Worm (Caenorhabditis elegans) whole organism, L1 larva: Measurements from ENCODE around the gene pqn-39.

Source experiments
- alr-1 ChIP-seq: fragments of 200-800 bp; sonication (Bioruptor generic); optimal IDR thresholded peaks from 2 replicates; lab custom pipeline; 2018; ENCODE audit warnings: borderline replicate concordance, mild to moderate bottlenecking, missing genetic modification characterization, missing compliant biosample characterization
- ama-1 ChIP-seq: fragments of 150-350 bp; optimal IDR thresholded peaks from 2 replicates; lab custom pipeline; 2014
- lin-35 ChIP-seq, 2 experiments: fragments of 150-350 bp; optimal IDR thresholded peaks; 2 replicates each; lab custom pipeline; 2014; ENCODE audit warnings: missing biosample characterization in 2 of 2, missing genetic modification characterization in 2 of 2, missing genetic modification reagents in 2 of 2
- mef-2 ChIP-seq: fragments of 150-350 bp; optimal IDR thresholded peaks from 2 replicates; lab custom pipeline; 2014; ENCODE audit warnings: missing biosample characterization, missing genetic modification characterization
- nhr-237 ChIP-seq: fragments of 150-350 bp; optimal IDR thresholded peaks from 2 replicates; lab custom pipeline; 2014; ENCODE audit warnings: missing biosample characterization, missing genetic modification characterization
- pqm-1 ChIP-seq: sonication (generic microtip); optimal IDR thresholded peaks from 3 replicates; lab custom pipeline; 2017; ENCODE audit warnings: missing biosample characterization, missing genetic modification characterization
- unc-86 ChIP-seq: sonication (generic microtip); optimal IDR thresholded peaks from 2 replicates; lab custom pipeline; 2016; ENCODE audit warnings: missing genetic modification characterization, missing compliant biosample characterization
- zag-1 ChIP-seq: fragments of 150-350 bp; optimal IDR thresholded peaks from 2 replicates; lab custom pipeline; 2014; ENCODE audit warnings: missing biosample characterization, missing genetic modification characterization

DNA sequence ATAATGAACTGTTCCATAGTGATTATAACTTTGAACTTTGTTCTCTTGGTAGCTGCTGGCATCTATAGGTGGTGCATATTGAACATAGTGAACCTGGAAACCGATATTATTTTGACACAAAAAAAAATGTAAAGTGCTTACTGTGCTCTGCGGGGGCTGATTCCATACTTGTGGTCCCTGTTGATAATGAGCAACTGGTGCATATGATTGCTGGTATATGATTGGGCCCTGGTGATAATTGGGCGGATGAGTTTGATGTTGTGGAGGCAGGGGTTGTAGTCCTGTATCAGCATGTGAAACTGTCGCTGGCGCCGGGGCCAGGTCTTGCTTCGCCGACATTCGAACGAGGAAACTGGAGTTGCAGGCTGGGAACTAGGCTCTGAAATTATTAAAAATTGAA lies at the start of gene pqn-39:
- TF ChIP-seq pqm-1 (tag; lab: Kevin White, UChicago) (no peak), unc-86 (no peak), mef-2 (no peak), zag-1 (no peak), nhr-237 (tag; lab: Kevin White, UChicago) (no peak), ama-1 (lab: Kevin White, UChicago) (no peak), alr-1 (no peak), lin-35 (GFP tag; optimal IDR thresholded peaks at IDR 0.05; lab: Kevin White, UChicago) (no peak)
